Fruit fly (Drosophila melanogaster) whole organism, embryonic: ENCODE data around the gene Ptpmeg2.
A peak's percentile ranks its signal among the peaks of the same experiment; 100 is the strongest.

Experiments used
- Ada2b ChIP-seq: fragments of 200-800 bp; sonication (Bioruptor generic); IDR thresholded peaks from 2 replicates; pipeline ENCODE4 v1.3.6; 2022; ENCODE audit warnings: missing biosample characterization, missing genetic modification characterization
- Atf3 ChIP-seq: fragments of 200-800 bp; sonication (Bioruptor generic); optimal IDR thresholded peaks from 3 replicates; lab custom pipeline; 2016; ENCODE audit warnings: missing biosample characterization, missing genetic modification characterization
- Bdp1 ChIP-seq: fragments of 200-800 bp; sonication (Bioruptor generic); optimal IDR thresholded peaks from 3 replicates; lab custom pipeline; 2016; ENCODE audit warnings: missing biosample characterization, missing genetic modification characterization
- Bgb ChIP-seq: fragments of 200-800 bp; sonication (Bioruptor generic); IDR thresholded peaks from 2 replicates; pipeline ENCODE4 v1.3.6; 2022; ENCODE audit warnings: missing biosample characterization, missing genetic modification characterization; ENCODE audit not compliant: partially characterized antibody
- Blimp-1 ChIP-seq: fragments of 200-800 bp; sonication (Bioruptor generic); optimal IDR thresholded peaks from 3 replicates; lab custom pipeline; 2018; ENCODE audit warnings: missing biosample characterization, missing genetic modification characterization, mild to moderate bottlenecking, moderate library complexity, missing genetic modification reagents
- CG10274 ChIP-seq: fragments of 200-800 bp; sonication (Bioruptor generic); optimal IDR thresholded peaks from 3 replicates; lab custom pipeline; 2017; ENCODE audit warnings: missing biosample characterization, mild to moderate bottlenecking, missing genetic modification characterization
- CG11247 ChIP-seq: fragments of 200-800 bp; sonication (Bioruptor generic); IDR thresholded peaks from 2 replicates; pipeline ENCODE4 v1.3.6; 2022; ENCODE audit warnings: missing biosample characterization, missing genetic modification characterization
- CG12299 ChIP-seq: fragments of 200-800 bp; sonication (Bioruptor generic); optimal IDR thresholded peaks from 2 replicates; lab custom pipeline; 2018; ENCODE audit warnings: missing biosample characterization, mild to moderate bottlenecking, missing genetic modification characterization
- CG14710 ChIP-seq: fragments of 200-800 bp; sonication (Bioruptor generic); optimal IDR thresholded peaks from 3 replicates; lab custom pipeline; 2019; ENCODE audit warnings: missing biosample characterization, mild to moderate bottlenecking, missing genetic modification characterization, moderate library complexity
- CG15073 ChIP-seq: fragments of 200-800 bp; sonication (Bioruptor generic); optimal IDR thresholded peaks from 2 replicates; lab custom pipeline; 2016; ENCODE audit warnings: missing biosample characterization, missing genetic modification characterization
- CG15269 ChIP-seq: fragments of 200-800 bp; sonication (Bioruptor generic); optimal IDR thresholded peaks from 2 replicates; lab custom pipeline; 2018; ENCODE audit warnings: missing biosample characterization, mild to moderate bottlenecking, missing genetic modification characterization, moderate library complexity
- CG1647 ChIP-seq: fragments of 200-800 bp; sonication (Bioruptor generic); optimal IDR thresholded peaks from 3 replicates; lab custom pipeline; 2016; ENCODE audit warnings: missing biosample characterization, missing genetic modification characterization
- CG17359 ChIP-seq: fragments of 200-800 bp; sonication (Bioruptor generic); optimal IDR thresholded peaks from 3 replicates; lab custom pipeline; 2018; ENCODE audit warnings: missing biosample characterization, mild to moderate bottlenecking, missing genetic modification characterization, moderate library complexity
- CG18764 ChIP-seq: fragments of 200-800 bp; sonication (Bioruptor generic); optimal IDR thresholded peaks from 3 replicates; lab custom pipeline; 2016; ENCODE audit warnings: missing biosample characterization, missing genetic modification characterization
- CG31365 ChIP-seq: fragments of 200-800 bp; sonication (Bioruptor generic); optimal IDR thresholded peaks from 2 replicates; lab custom pipeline; 2018; ENCODE audit warnings: missing biosample characterization, mild to moderate bottlenecking, missing genetic modification characterization
- CG33557 ChIP-seq: fragments of 200-800 bp; sonication (Bioruptor generic); optimal IDR thresholded peaks from 2 replicates; lab custom pipeline; 2019; ENCODE audit warnings: missing biosample characterization, mild to moderate bottlenecking, missing genetic modification characterization, moderate library complexity
- CG3407 ChIP-seq: fragments of 200-800 bp; sonication (Bioruptor generic); optimal IDR thresholded peaks from 2 replicates; lab custom pipeline; 2018; ENCODE audit warnings: missing biosample characterization, mild to moderate bottlenecking, missing genetic modification characterization
- CG4282 ChIP-seq: fragments of 200-800 bp; sonication (Bioruptor generic); optimal IDR thresholded peaks from 2 replicates; lab custom pipeline; 2016; ENCODE audit warnings: missing biosample characterization, missing genetic modification characterization
- CG4328 ChIP-seq: fragments of 200-800 bp; sonication (Bioruptor generic); optimal IDR thresholded peaks from 3 replicates; lab custom pipeline; 2017; ENCODE audit warnings: missing biosample characterization, missing genetic modification reagents, missing genetic modification characterization
- CG6689 ChIP-seq: fragments of 200-800 bp; sonication (Bioruptor generic); IDR thresholded peaks from 2 replicates; pipeline ENCODE4 v1.3.6; 2022; ENCODE audit warnings: missing biosample characterization, missing genetic modification characterization
- CG6813 ChIP-seq: fragments of 200-800 bp; sonication (Bioruptor generic); optimal IDR thresholded peaks from 2 replicates; lab custom pipeline; 2017; ENCODE audit warnings: missing biosample characterization, missing genetic modification characterization, mild to moderate bottlenecking, moderate library complexity, missing genetic modification reagents
- CG7271 ChIP-seq: fragments of 200-800 bp; sonication (Bioruptor generic); optimal IDR thresholded peaks from 2 replicates; lab custom pipeline; 2018; ENCODE audit warnings: missing biosample characterization, mild to moderate bottlenecking, missing genetic modification characterization, moderate library complexity
- CG7357 ChIP-seq: fragments of 200-800 bp; sonication (Bioruptor generic); IDR thresholded peaks from 3 replicates; pipeline ENCODE4 v1.3.6; 2022; ENCODE audit warnings: missing biosample characterization, missing genetic modification characterization
- CG8478 ChIP-seq: fragments of >200 bp; optimal IDR thresholded peaks from 2 replicates; lab custom pipeline; 2018
- CG8924 ChIP-seq: fragments of 200-800 bp; optimal IDR thresholded peaks from 3 replicates; lab custom pipeline; 2019; ENCODE audit warnings: missing biosample characterization, mild to moderate bottlenecking, missing genetic modification characterization, moderate library complexity
- Dek ChIP-seq: fragments of 200-800 bp; sonication (Bioruptor generic); optimal IDR thresholded peaks from 3 replicates; lab custom pipeline; 2019; ENCODE audit warnings: missing biosample characterization, mild to moderate bottlenecking, missing genetic modification characterization, moderate library complexity
- HLH3B ChIP-seq: fragments of 200-800 bp; sonication (Bioruptor generic); IDR thresholded peaks from 2 replicates; pipeline ENCODE4 v1.3.6; 2022; ENCODE audit warnings: missing biosample characterization, missing genetic modification characterization
- Lhr ChIP-seq: fragments of 200-800 bp; sonication (Bioruptor generic); optimal IDR thresholded peaks from 3 replicates; lab custom pipeline; 2017; ENCODE audit warnings: mild to moderate bottlenecking, missing biosample characterization, missing genetic modification reagents, missing genetic modification characterization
- Nf-YB ChIP-seq: fragments of 200-800 bp; sonication (Bioruptor generic); optimal IDR thresholded peaks from 3 replicates; lab custom pipeline; 2019; ENCODE audit warnings: missing biosample characterization, mild to moderate bottlenecking, missing genetic modification characterization, moderate library complexity
- Nf-YC ChIP-seq: fragments of 200-800 bp; optimal IDR thresholded peaks from 3 replicates; lab custom pipeline; 2019; ENCODE audit warnings: missing biosample characterization, mild to moderate bottlenecking, missing genetic modification characterization, moderate library complexity
- PHDP ChIP-seq: fragments of 200-800 bp; sonication (Bioruptor generic); optimal IDR thresholded peaks from 3 replicates; lab custom pipeline; 2018; ENCODE audit warnings: missing biosample characterization, mild to moderate bottlenecking, missing genetic modification characterization, moderate library complexity
- Ptx1 ChIP-seq: fragments of 200-800 bp; sonication (Bioruptor generic); IDR thresholded peaks from 2 replicates; pipeline ENCODE4 v1.3.6; 2022; ENCODE audit warnings: missing biosample characterization, missing genetic modification characterization
- Sox100B ChIP-seq: fragments of 200-800 bp; sonication (Bioruptor generic); optimal IDR thresholded peaks from 3 replicates; lab custom pipeline; 2018; ENCODE audit warnings: missing biosample characterization, mild to moderate bottlenecking, missing genetic modification characterization
- Sry-δ ChIP-seq: fragments of 200-800 bp; sonication (Bioruptor generic); optimal IDR thresholded peaks from 2 replicates; lab custom pipeline; 2016; ENCODE audit warnings: missing biosample characterization, missing genetic modification characterization
- TFAM ChIP-seq: fragments of 200-800 bp; sonication (Bioruptor generic); optimal IDR thresholded peaks from 2 replicates; lab custom pipeline; 2017; ENCODE audit warnings: missing biosample characterization, missing genetic modification characterization, inconsistent platforms
- al ChIP-seq: fragments of 200-800 bp; sonication (Bioruptor generic); IDR thresholded peaks from 2 replicates; pipeline ENCODE4 v1.3.6; 2022; ENCODE audit warnings: missing biosample characterization, missing genetic modification characterization
- ato ChIP-seq: fragments of 200-800 bp; sonication (Bioruptor generic); IDR thresholded peaks from 2 replicates; pipeline ENCODE4 v1.3.6; 2022; ENCODE audit warnings: missing biosample characterization, missing genetic modification characterization; ENCODE audit not compliant: partially characterized antibody
- bab2 ChIP-seq: fragments of 200-800 bp; sonication (Bioruptor generic); optimal IDR thresholded peaks from 2 replicates; lab custom pipeline; 2016; ENCODE audit warnings: missing biosample characterization, missing genetic modification characterization
- cato ChIP-seq: fragments of 200-800 bp; sonication (Bioruptor generic); optimal IDR thresholded peaks from 2 replicates; lab custom pipeline; 2016; ENCODE audit warnings: missing biosample characterization, missing genetic modification characterization, borderline replicate concordance
- cwo ChIP-seq: fragments of 200-800 bp; sonication (Bioruptor generic); optimal IDR thresholded peaks from 3 replicates; lab custom pipeline; 2017; ENCODE audit warnings: missing biosample characterization, missing genetic modification characterization, mild to moderate bottlenecking, moderate library complexity, missing genetic modification reagents
- ems ChIP-seq: fragments of 200-800 bp; sonication (Bioruptor generic); optimal IDR thresholded peaks from 3 replicates; lab custom pipeline; 2016; ENCODE audit warnings: missing biosample characterization, missing genetic modification characterization
- en ChIP-seq: fragments of 200-800 bp; sonication (Bioruptor generic); optimal IDR thresholded peaks from 2 replicates; lab custom pipeline; 2016; ENCODE audit warnings: missing biosample characterization, missing genetic modification characterization
- fru ChIP-seq: fragments of >200 bp; optimal IDR thresholded peaks from 2 replicates; lab custom pipeline; 2017
- gcm ChIP-seq: fragments of 200-800 bp; sonication (Bioruptor generic); optimal IDR thresholded peaks from 2 replicates; lab custom pipeline; 2019; ENCODE audit warnings: missing biosample characterization, mild to moderate bottlenecking, missing genetic modification characterization, moderate library complexity
- grau ChIP-seq: fragments of 200-800 bp; optimal IDR thresholded peaks from 3 replicates; lab custom pipeline; 2019; ENCODE audit warnings: missing biosample characterization, mild to moderate bottlenecking, missing genetic modification characterization, moderate library complexity
- her ChIP-seq: fragments of 200-800 bp; sonication (Bioruptor generic); optimal IDR thresholded peaks from 2 replicates; lab custom pipeline; 2016; ENCODE audit warnings: missing biosample characterization, missing genetic modification characterization
- jigr1 ChIP-seq: fragments of 200-800 bp; sonication (Bioruptor generic); IDR thresholded peaks from 3 replicates; pipeline ENCODE4 v1.3.6; 2022; ENCODE audit warnings: missing biosample characterization, missing genetic modification characterization
- luna ChIP-seq: fragments of 200-800 bp; sonication (Bioruptor generic); optimal IDR thresholded peaks from 2 replicates; lab custom pipeline; 2016; ENCODE audit warnings: missing biosample characterization, missing genetic modification characterization
- sim ChIP-seq: fragments of 200-800 bp; sonication (Bioruptor generic); IDR thresholded peaks from 2 replicates; pipeline ENCODE4 v1.3.6; 2022; ENCODE audit warnings: missing biosample characterization, missing genetic modification characterization
- zen ChIP-seq: fragments of 200-800 bp; sonication (Bioruptor generic); optimal IDR thresholded peaks from 3 replicates; lab custom pipeline; 2018; ENCODE audit warnings: missing biosample characterization, mild to moderate bottlenecking, missing genetic modification characterization, moderate library complexity
- zen2 ChIP-seq: fragments of 200-800 bp; sonication (Bioruptor generic); IDR thresholded peaks from 3 replicates; pipeline ENCODE4 v1.3.6; 2022; ENCODE audit warnings: missing biosample characterization, missing genetic modification characterization; ENCODE audit not compliant: partially characterized antibody

Gene Ptpmeg2

dm6 chrX:9646022-9646421, 12.9 kb downstream of the Ptpmeg2 start (continued):
- peak; percentile 75 for TF ChIP-seq Sry-δ
- peak; percentile 98 for TF ChIP-seq ems (GFP tag; lab: Kevin White, UChicago)
- TF ChIP-seq CG6689 (GFP tag; lab: Robert Waterston, UW): peak; percentile 95
- TF ChIP-seq gcm (GFP tag; lab: Kevin White, UChicago): peak; percentile 97
- TF ChIP-seq CG18764: peak; percentile 94
- peak; percentile 98 for TF ChIP-seq Atf3 (GFP tag; lab: Kevin White, UChicago)
- TF ChIP-seq Nf-YC (tag; lab: Kevin White, UChicago): peak; percentile 83
- TF ChIP-seq Lhr (GFP tag; lab: Kevin White, UChicago): peak; percentile 84
- peak; percentile 92 for TF ChIP-seq cato
- TF ChIP-seq CG15073: peak; percentile 82
- TF ChIP-seq CG12299 (tag; lab: Kevin White, UChicago): peak; percentile 91
- TF ChIP-seq Dek (tag; lab: Kevin White, UChicago): peak; percentile 94
- peak; percentile 89 for TF ChIP-seq al (GFP tag; lab: Robert Waterston, UW)
- no peak for TF ChIP-seq CG8478 (lab: Kevin White, UChicago)
- peak; percentile 81 for TF ChIP-seq CG31365
- peak; percentile 95 for TF ChIP-seq Blimp-1 (GFP tag; lab: Kevin White, UChicago)
- peak; percentile 90 for TF ChIP-seq luna (GFP tag; lab: Kevin White, UChicago)
- TF ChIP-seq Bgb (GFP tag; lab: Robert Waterston, UW): no peak
- peak; percentile 79 for TF ChIP-seq Nf-YB
- TF ChIP-seq TFAM: peak; percentile 82
- peak; percentile 67 for TF ChIP-seq CG7271 (tag; lab: Kevin White, UChicago)
- peak; percentile 95 for TF ChIP-seq CG11247 (GFP tag; lab: Robert Waterston, UW)
- TF ChIP-seq zen: peak; percentile 90
- TF ChIP-seq Sox100B: peak; percentile 95
- TF ChIP-seq CG15269 (tag; lab: Kevin White, UChicago): peak; percentile 97
- peak; percentile 91 for TF ChIP-seq CG33557 (GFP tag; lab: Kevin White, UChicago)
- TF ChIP-seq zen2 (GFP tag; lab: Robert Waterston, UW): no peak
- TF ChIP-seq fru (lab: Kevin White, UChicago): no peak
- TF ChIP-seq sim: peak; percentile 95
- peak; percentile 91 for TF ChIP-seq CG4328 (GFP tag; lab: Kevin White, UChicago)
- peak; percentile 92 for TF ChIP-seq CG14710
- TF ChIP-seq her: peak; percentile 95
- TF ChIP-seq CG7357 (GFP tag; lab: Robert Waterston, UW): peak; percentile 91
- TF ChIP-seq grau (tag; lab: Kevin White, UChicago): peak; percentile 94
- peak; percentile 92 for TF ChIP-seq CG4282
- peak; percentile 91 for TF ChIP-seq Bdp1 (GFP tag; lab: Kevin White, UChicago)
- peak; percentile 97 for TF ChIP-seq bab2 (GFP tag; lab: Kevin White, UChicago)
- peak; percentile 90 for TF ChIP-seq CG10274 (GFP tag; lab: Kevin White, UChicago)
- no peak for TF ChIP-seq ato (GFP tag; lab: Robert Waterston, UW)
- TF ChIP-seq CG1647 (GFP tag; lab: Kevin White, UChicago): peak; percentile 97
- TF ChIP-seq PHDP (tag; lab: Kevin White, UChicago): peak; percentile 94
- peak; percentile 94 for TF ChIP-seq CG3407 (GFP tag; lab: Kevin White, UChicago)
- peak; percentile 98 for TF ChIP-seq HLH3B
- TF ChIP-seq CG8924 (tag; lab: Kevin White, UChicago): peak; percentile 96
- peak; percentile 97 for TF ChIP-seq Ptx1 (GFP tag; lab: Robert Waterston, UW)
- peak; percentile 96 for TF ChIP-seq CG6813 (GFP tag; lab: Kevin White, UChicago)
- peak; percentile 93 for TF ChIP-seq cwo
- peak; percentile 92 for TF ChIP-seq jigr1
- peak; percentile 97 for TF ChIP-seq Ada2b (GFP tag; lab: Robert Waterston, UW)
- TF ChIP-seq en (GFP tag; lab: Kevin White, UChicago): peak; percentile 96
- peak; percentile 97 for TF ChIP-seq CG17359 (tag; lab: Kevin White, UChicago)
